Worm (Caenorhabditis elegans) whole organism, early embryonic: ENCODE measurements around the gene K09B11.5.

ENCODE experiments used
- aly-1 ChIP-seq: sonication (generic microtip); optimal IDR thresholded peaks from 2 replicates; lab custom pipeline; 2016; ENCODE audit warnings: missing genetic modification characterization, missing compliant biosample characterization
- ama-1 ChIP-seq: fragments of 150-350 bp; optimal IDR thresholded peaks from 2 replicates; lab custom pipeline; 2014
- ceh-13 ChIP-seq: fragments of 200-800 bp; sonication (Bioruptor generic); optimal IDR thresholded peaks from 2 replicates; lab custom pipeline; 2018; ENCODE audit warnings: mild to moderate bottlenecking, missing genetic modification characterization, missing compliant biosample characterization
- tbx-11 ChIP-seq: fragments of 200-800 bp; sonication (Bioruptor generic); IDR thresholded peaks from 2 replicates; pipeline ENCODE4 v1.3.6; 2022; ENCODE audit warnings: missing genetic modification characterization, missing compliant biosample characterization

ce11 chrIV:13390770-13391169 is 43.0 kb downstream of the K09B11.5 start:
- no peak for TF ChIP-seq ama-1 (lab: Kevin White, UChicago)
- TF ChIP-seq aly-1: no peak
- TF ChIP-seq tbx-11: no peak
- no peak for TF ChIP-seq ceh-13 (GFP tag; lab: Kevin White, UChicago)
